Worm (Caenorhabditis elegans) whole organism, midembryonic: Measurements from ENCODE around the gene T25D10.4.

Experiments used
- flt-1 ChIP-seq: fragments of 200-800 bp; sonication (Bioruptor generic); IDR thresholded peaks from 2 replicates; pipeline ENCODE4 v1.3.6; 2022; ENCODE audit warnings: missing genetic modification characterization, missing compliant biosample characterization
- klf-2 ChIP-seq: fragments of 200-800 bp; sonication (Bioruptor generic); conservative IDR thresholded peaks from 2 replicates; pipeline ENCODE4 v1.3.6; 2022; ENCODE audit warnings: missing genetic modification reagents, missing genetic modification characterization, missing compliant biosample characterization
- med-1 ChIP-seq: sonication (generic microtip); optimal IDR thresholded peaks from 2 replicates; lab custom pipeline; 2017; ENCODE audit warnings: missing genetic modification characterization, mild to moderate bottlenecking, missing compliant biosample characterization, antibody characterized with exemption, missing genetic modification reagents; ENCODE audit not compliant: insufficient read depth
- tab-1 ChIP-seq: fragments of 200-800 bp; sonication (Bioruptor generic); IDR thresholded peaks from 2 replicates; pipeline ENCODE4 v1.3.6; 2022; ENCODE audit warnings: missing genetic modification characterization, missing compliant biosample characterization
- ztf-23 ChIP-seq: fragments of 200-800 bp; sonication (Bioruptor generic); IDR thresholded peaks from 2 replicates; pipeline ENCODE4 v1.3.6; 2022; ENCODE audit warnings: missing genetic modification reagents, missing genetic modification characterization, missing compliant biosample characterization
- ztf-29 ChIP-seq: fragments of 200-800 bp; sonication (Bioruptor generic); IDR thresholded peaks from 2 replicates; pipeline ENCODE4 v1.3.6; 2022; ENCODE audit warnings: missing genetic modification reagents, missing genetic modification characterization, missing compliant biosample characterization

DNA sequence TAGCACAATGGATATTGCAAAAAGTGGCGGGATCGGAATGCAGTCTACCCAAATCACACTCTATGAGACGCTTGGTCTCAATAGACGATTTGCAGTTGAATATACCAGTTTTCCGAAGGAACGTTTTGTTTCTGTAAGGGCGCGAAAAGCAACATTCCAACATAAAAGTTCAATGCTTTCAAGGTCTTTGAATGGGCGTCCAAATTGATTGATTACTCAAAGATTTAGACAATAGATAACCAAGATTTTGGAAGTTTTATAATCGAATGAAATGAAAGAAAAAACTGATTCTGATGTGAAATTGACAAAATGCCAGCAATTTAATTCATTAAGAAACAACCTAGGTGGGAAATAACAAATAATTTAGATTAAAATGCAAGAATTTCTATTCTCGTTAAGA lies 9.1 kb upstream of the T25D10.4 start:
- TF ChIP-seq ztf-29 (GFP tag; lab: Robert Waterston, UW) (no peak), ztf-23 (GFP tag; lab: Robert Waterston, UW) (no peak), tab-1 (GFP tag; lab: Robert Waterston, UW) (no peak), med-1 (no peak), klf-2 (GFP tag; lab: Robert Waterston, UW) (no peak), flt-1 (GFP tag; lab: Robert Waterston, UW) (no peak)
